Worm (Caenorhabditis elegans) whole organism, L2 larva: ENCODE measurements around the gene ttbk-2.1.

ENCODE experiments used
- C34F6.9 ChIP-seq: fragments of 150-350 bp; optimal IDR thresholded peaks from 2 replicates; lab custom pipeline; 2014; ENCODE audit warnings: missing biosample characterization, missing genetic modification characterization
- R02D3.7 ChIP-seq: fragments of 150-350 bp; optimal IDR thresholded peaks from 2 replicates; lab custom pipeline; 2014; ENCODE audit warnings: missing biosample characterization, missing genetic modification characterization
- Y55F3AM.14 ChIP-seq: fragments of 200-800 bp; sonication (Bioruptor generic); optimal IDR thresholded peaks from 2 replicates; lab custom pipeline; 2018; ENCODE audit warnings: mild to moderate bottlenecking, missing genetic modification characterization, missing compliant biosample characterization
- ZK546.5 ChIP-seq: sonication (generic microtip); optimal IDR thresholded peaks from 2 replicates; lab custom pipeline; 2017; ENCODE audit warnings: missing biosample characterization, missing genetic modification characterization
- aly-2 ChIP-seq: fragments of 150-350 bp; optimal IDR thresholded peaks from 2 replicates; lab custom pipeline; 2014; ENCODE audit warnings: missing biosample characterization, missing genetic modification characterization
- ama-1 ChIP-seq: fragments of 150-350 bp; optimal IDR thresholded peaks from 2 replicates; lab custom pipeline; 2018; ENCODE audit warnings: inconsistent platforms
- blmp-1 ChIP-seq: sonication (generic microtip); optimal IDR thresholded peaks from 2 replicates; lab custom pipeline; 2017; ENCODE audit warnings: missing genetic modification characterization, mild to moderate bottlenecking, missing compliant biosample characterization, antibody characterized with exemption, moderate library complexity; ENCODE audit not compliant: insufficient read depth
- ceh-16 ChIP-seq: fragments of 150-350 bp; optimal IDR thresholded peaks from 2 replicates; lab custom pipeline; 2014; ENCODE audit warnings: missing biosample characterization, missing genetic modification characterization
- ceh-82 ChIP-seq: fragments of 150-350 bp; optimal IDR thresholded peaks from 2 replicates; lab custom pipeline; 2014; ENCODE audit warnings: missing biosample characterization, missing genetic modification characterization
- crh-2 ChIP-seq: sonication (generic microtip); optimal IDR thresholded peaks from 2 replicates; lab custom pipeline; 2017; ENCODE audit warnings: missing biosample characterization, missing genetic modification characterization
- elt-3 ChIP-seq: sonication (generic microtip); optimal IDR thresholded peaks from 2 replicates; lab custom pipeline; 2017; ENCODE audit warnings: missing biosample characterization, missing genetic modification characterization
- fos-1 ChIP-seq: fragments of 150-350 bp; optimal IDR thresholded peaks from 2 replicates; lab custom pipeline; 2014; ENCODE audit warnings: missing biosample characterization, missing genetic modification characterization
- gmeb-1 ChIP-seq: fragments of 150-350 bp; optimal IDR thresholded peaks from 2 replicates; lab custom pipeline; 2014; ENCODE audit warnings: missing biosample characterization, missing genetic modification characterization
- lin-13 ChIP-seq: fragments of 150-350 bp; optimal IDR thresholded peaks from 2 replicates; lab custom pipeline; 2014; ENCODE audit warnings: missing biosample characterization, missing genetic modification reagents, missing genetic modification characterization
- lin-39 ChIP-seq: fragments of 150-350 bp; optimal IDR thresholded peaks from 2 replicates; lab custom pipeline; 2014; ENCODE audit warnings: missing biosample characterization, missing genetic modification reagents, missing genetic modification characterization
- mab-5 ChIP-seq: fragments of 150-350 bp; optimal IDR thresholded peaks from 2 replicates; lab custom pipeline; 2014; ENCODE audit warnings: missing biosample characterization, missing genetic modification characterization
- mbf-1 ChIP-seq: sonication (generic microtip); optimal IDR thresholded peaks from 2 replicates; lab custom pipeline; 2017; ENCODE audit warnings: missing biosample characterization, missing genetic modification characterization
- mdl-1 ChIP-seq, 2 experiments: fragments of 150-350 bp in 1 of 2; sonication (generic microtip) in 1 of 2; optimal IDR thresholded peaks; 2 replicates each; lab custom pipeline; 2017; ENCODE audit warnings: missing biosample characterization in 2 of 2, missing genetic modification characterization in 2 of 2
- nhr-12 ChIP-seq: fragments of 150-350 bp; optimal IDR thresholded peaks from 2 replicates; lab custom pipeline; 2014; ENCODE audit warnings: missing biosample characterization, missing genetic modification characterization
- nhr-129 ChIP-seq: fragments of 150-350 bp; optimal IDR thresholded peaks from 2 replicates; lab custom pipeline; 2014; ENCODE audit warnings: missing biosample characterization, missing genetic modification characterization
- nhr-21 ChIP-seq: fragments of 150-350 bp; optimal IDR thresholded peaks from 2 replicates; lab custom pipeline; 2014; ENCODE audit warnings: missing biosample characterization, missing genetic modification characterization
- nhr-6 ChIP-seq: fragments of 150-350 bp; optimal IDR thresholded peaks from 2 replicates; lab custom pipeline; 2014; ENCODE audit warnings: missing biosample characterization, missing genetic modification characterization
- nhr-77 ChIP-seq: fragments of 150-350 bp; optimal IDR thresholded peaks from 2 replicates; lab custom pipeline; 2014; ENCODE audit warnings: missing biosample characterization, missing genetic modification characterization
- peb-1 ChIP-seq: fragments of 150-350 bp; optimal IDR thresholded peaks from 2 replicates; lab custom pipeline; 2014; ENCODE audit warnings: missing biosample characterization, missing genetic modification characterization
- sem-4 ChIP-seq: fragments of 150-350 bp; optimal IDR thresholded peaks from 2 replicates; lab custom pipeline; 2014; ENCODE audit warnings: missing biosample characterization, missing genetic modification reagents, missing genetic modification characterization
- skn-1 ChIP-seq: sonication (generic microtip); optimal IDR thresholded peaks from 2 replicates; lab custom pipeline; 2017; ENCODE audit warnings: missing biosample characterization, missing genetic modification characterization
- sma-9 ChIP-seq, 2 experiments: fragments of 150-350 bp in 1 of 2; sonication (generic microtip) in 1 of 2; optimal IDR thresholded peaks; 2 replicates each; lab custom pipeline; 2014 to 2016; ENCODE audit warnings: missing genetic modification characterization in 2 of 2, mild to moderate bottlenecking in 1 of 2, missing biosample characterization in 1 of 2, missing compliant biosample characterization in 1 of 2, missing genetic modification reagents in 1 of 2, moderate library complexity in 1 of 2
- snpc-4 ChIP-seq: fragments of 150-350 bp; optimal IDR thresholded peaks from 2 replicates; lab custom pipeline; 2014; ENCODE audit warnings: missing biosample characterization, missing genetic modification characterization
- unc-39 ChIP-seq: fragments of 150-350 bp; optimal IDR thresholded peaks from 2 replicates; lab custom pipeline; 2014; ENCODE audit warnings: missing biosample characterization, missing genetic modification characterization
- unc-62 ChIP-seq: fragments of 150-350 bp; optimal IDR thresholded peaks from 2 replicates; lab custom pipeline; 2014; ENCODE audit warnings: missing biosample characterization, missing genetic modification reagents, missing genetic modification characterization
- zag-1 ChIP-seq: fragments of 150-350 bp; optimal IDR thresholded peaks from 2 replicates; lab custom pipeline; 2014; ENCODE audit warnings: missing biosample characterization, missing genetic modification characterization
- ztf-1 ChIP-seq: fragments of 200-800 bp; sonication (Bioruptor generic); conservative IDR thresholded peaks from 2 replicates; pipeline ENCODE4 v1.3.6; 2022; ENCODE audit warnings: missing genetic modification characterization, missing compliant biosample characterization
- ztf-4 ChIP-seq: fragments of 150-350 bp; optimal IDR thresholded peaks from 2 replicates; lab custom pipeline; 2014; ENCODE audit warnings: missing biosample characterization, missing genetic modification characterization

The ttbk-2.1 gene

ce11 chrIV:5274123-5274581, 15.7 kb downstream of the ttbk-2.1 start, which contains the start of gene slfl-4:
Gene slfl-4, plus strand, starts transcription at chrIV:5274531.
- no peak for TF ChIP-seq nhr-12 (tag; lab: Kevin White, UChicago)
- TF ChIP-seq aly-2 (tag; lab: Kevin White, UChicago): no peak
- TF ChIP-seq peb-1: no peak
- TF ChIP-seq ceh-82: no peak
- no peak for TF ChIP-seq crh-2 (tag; lab: Kevin White, UChicago)
- no peak for TF ChIP-seq ztf-4
- no peak for TF ChIP-seq sem-4
- no peak for TF ChIP-seq blmp-1 (tag; lab: Kevin White, UChicago)
- TF ChIP-seq ceh-16 (tag; lab: Kevin White, UChicago): no peak
- TF ChIP-seq nhr-77 (tag; lab: Kevin White, UChicago): no peak
- TF ChIP-seq fos-1: no peak
- no peak for TF ChIP-seq Y55F3AM.14 (GFP tag; lab: Kevin White, UChicago)
- TF ChIP-seq lin-39 (tag; lab: Kevin White, UChicago): no peak

DNA sequence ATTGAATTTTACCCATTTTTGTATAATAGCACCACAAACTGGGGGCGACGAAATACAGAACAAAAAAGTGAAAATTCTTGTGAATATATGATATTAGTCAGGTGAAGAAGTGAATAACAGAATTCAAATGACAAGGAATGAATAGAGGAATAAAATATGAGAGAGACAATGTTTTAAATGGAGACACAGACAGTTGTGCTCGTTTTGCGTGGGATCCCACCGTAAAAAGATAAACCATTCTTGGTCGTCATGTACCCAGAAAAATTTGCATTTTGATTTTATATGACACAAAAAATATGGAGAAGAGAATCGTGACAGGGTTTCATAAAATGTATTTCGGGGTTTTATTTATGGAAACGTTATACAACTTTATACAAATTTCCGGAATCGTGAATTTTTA, 19.3 kb downstream of the ttbk-2.1 start, which contains the start of gene F36H12.17:
Gene F36H12.17, minus strand, starts transcription at position 101 of the 400 bp plus-strand sequence.
- TF ChIP-seq unc-39 (tag; lab: Kevin White, UChicago): no peak
- TF ChIP-seq crh-2 (tag; lab: Kevin White, UChicago): no peak
- TF ChIP-seq gmeb-1 (tag; lab: Kevin White, UChicago): no peak
- no peak for TF ChIP-seq snpc-4
- no peak for TF ChIP-seq ztf-4
- TF ChIP-seq R02D3.7 (tag; lab: Kevin White, UChicago): no peak
- no peak for TF ChIP-seq sem-4
- no peak for TF ChIP-seq C34F6.9
- no peak for TF ChIP-seq mdl-1 (tag; optimal IDR thresholded peaks at IDR 0.05; lab: Kevin White, UChicago)
- no peak for TF ChIP-seq mbf-1 (tag; lab: Kevin White, UChicago)
- TF ChIP-seq fos-1: no peak
- no peak for TF ChIP-seq elt-3 (tag; lab: Kevin White, UChicago)
- TF ChIP-seq nhr-6 (tag; lab: Kevin White, UChicago): no peak
- no peak for TF ChIP-seq lin-13
- no peak for TF ChIP-seq ceh-82
- no peak for TF ChIP-seq mab-5 (tag; lab: Kevin White, UChicago)

DNA sequence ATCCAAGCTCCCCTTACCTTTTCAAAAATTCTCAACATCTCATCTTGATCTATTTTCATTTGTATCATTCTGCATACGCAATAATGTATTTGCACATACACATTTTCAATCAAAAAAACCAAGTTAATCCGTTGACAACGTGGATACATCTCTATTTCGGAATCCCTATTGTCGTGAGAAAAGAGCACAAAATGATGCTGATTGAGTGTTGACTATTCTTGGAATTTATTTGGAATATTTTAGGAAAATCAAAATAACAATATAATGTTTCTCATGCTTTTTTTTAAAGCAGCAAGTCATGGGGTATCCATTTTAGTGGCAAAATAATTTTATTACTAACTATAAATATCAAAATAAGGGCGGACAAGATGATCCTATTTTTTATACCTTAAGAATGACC, 23.0 kb downstream of the ttbk-2.1 start:
- no peak for TF ChIP-seq nhr-12 (tag; lab: Kevin White, UChicago)
- TF ChIP-seq ZK546.5 (tag; lab: Kevin White, UChicago): no peak
- TF ChIP-seq sma-9 (GFP tag; optimal IDR thresholded peaks at IDR 0.05; lab: Kevin White, UChicago): no peak
- no peak for TF ChIP-seq sma-9 (tag; optimal IDR thresholded peaks at IDR 0.05; lab: Kevin White, UChicago)
- no peak for TF ChIP-seq ama-1 (lab: Kevin White, UChicago)
- no peak for TF ChIP-seq gmeb-1 (tag; lab: Kevin White, UChicago)

DNA sequence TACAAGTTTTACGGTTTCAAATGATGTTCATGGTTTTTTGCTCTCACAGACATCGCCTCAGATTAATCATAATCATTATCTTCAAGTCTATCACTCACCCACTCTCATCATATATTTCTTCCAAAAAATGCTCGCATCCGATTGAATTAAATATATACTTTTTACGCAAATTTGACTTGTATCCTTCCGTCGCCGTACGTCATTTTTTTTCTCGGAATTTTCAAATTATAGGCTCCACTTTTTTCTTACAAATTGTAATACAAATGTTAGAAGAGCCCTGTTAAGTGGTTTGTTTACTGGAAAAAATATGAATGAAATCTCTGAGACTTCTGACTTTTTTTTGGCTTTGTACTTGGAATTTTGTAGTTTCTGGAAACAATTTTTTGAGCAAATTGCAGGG, 28.7 kb downstream of the ttbk-2.1 start:
- no peak for TF ChIP-seq mab-5 (tag; lab: Kevin White, UChicago)
- TF ChIP-seq fos-1: no peak
- TF ChIP-seq blmp-1 (tag; lab: Kevin White, UChicago): no peak

DNA sequence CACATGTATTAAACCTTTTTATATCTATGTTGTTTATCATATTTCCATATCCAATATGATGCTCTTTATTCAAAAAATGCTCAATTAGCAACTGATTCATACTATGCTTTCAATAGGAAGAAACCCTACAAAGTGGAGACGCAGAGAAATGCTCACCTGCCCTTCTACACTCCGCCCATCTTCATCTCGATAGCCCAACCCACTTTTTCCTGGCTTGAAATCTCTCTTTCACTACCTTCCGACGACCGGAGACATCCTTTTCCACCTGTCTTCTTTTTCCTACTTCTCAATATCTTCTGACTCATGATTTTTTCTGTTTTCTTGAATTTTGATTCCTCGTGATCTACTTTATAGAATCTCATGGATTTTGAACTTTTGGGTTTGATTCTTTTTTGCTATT, 30.4 kb downstream of the ttbk-2.1 start:
- no peak for TF ChIP-seq crh-2 (tag; lab: Kevin White, UChicago)
- TF ChIP-seq ZK546.5 (tag; lab: Kevin White, UChicago): no peak
- no peak for TF ChIP-seq nhr-21
- TF ChIP-seq ceh-16 (tag; lab: Kevin White, UChicago): no peak
- TF ChIP-seq C34F6.9: no peak
- no peak for TF ChIP-seq skn-1
- TF ChIP-seq unc-62 (GFP tag; lab: Kevin White, UChicago): no peak
- TF ChIP-seq zag-1: no peak
- no peak for TF ChIP-seq nhr-129 (tag; lab: Kevin White, UChicago)
- no peak for TF ChIP-seq unc-39 (tag; lab: Kevin White, UChicago)
- TF ChIP-seq blmp-1 (tag; lab: Kevin White, UChicago): no peak
- TF ChIP-seq fos-1: no peak
- TF ChIP-seq ztf-1 (GFP tag; lab: Robert Waterston, UW): no peak
- no peak for TF ChIP-seq nhr-77 (tag; lab: Kevin White, UChicago)
- TF ChIP-seq snpc-4: no peak
- no peak for TF ChIP-seq ceh-82
